Fruit fly (Drosophila melanogaster): ENCODE results near the gene lmgB.
A peak's percentile ranks its signal among the peaks of the same experiment; 100 is the strongest.

The lmgB gene

dm6 chr2L:8534515-8535295, 6.3 kb upstream of the lmgB start (continued):
- TF ChIP-seq CG1647 (GFP tag; optimal IDR thresholded peaks at IDR 0.05): peak; percentile 78
- peak; percentile 85 for TF ChIP-seq cg (GFP tag; optimal IDR thresholded peaks at IDR 0.05)
- peak; percentile 80 for TF ChIP-seq Bdp1 (GFP tag; optimal IDR thresholded peaks at IDR 0.05)
- TF ChIP-seq CG34376 (GFP tag; optimal IDR thresholded peaks at IDR 0.05): peak; percentile 88
- peak in 1 of 3 experiments; percentile 91 for TF ChIP-seq lola (GFP tag; optimal IDR thresholded peaks at IDR 0.05)
- peak; percentile 71 for TF ChIP-seq CG12236 (GFP tag; optimal IDR thresholded peaks at IDR 0.05)
- TF ChIP-seq knrl (GFP tag; IDR thresholded peaks at IDR 0.05; ENCODE audit: partially characterized antibody): peak; percentile 65; the same call in 1 of the 3 replicates
- no peak for TF ChIP-seq cad (GFP tag; optimal IDR thresholded peaks at IDR 0.05)
- TF ChIP-seq tio (GFP tag; optimal IDR thresholded peaks at IDR 0.05): peak; percentile 88
- peak; percentile 84 for TF ChIP-seq CG11456 (GFP tag; IDR thresholded peaks at IDR 0.05)
- peak; percentile 20 for TF ChIP-seq CG3995 (GFP tag; optimal IDR thresholded peaks at IDR 0.05)
- peak; percentile 65 for TF ChIP-seq CG2116 (GFP tag; optimal IDR thresholded peaks at IDR 0.05)
- peak; percentile 57 for TF ChIP-seq p53 (GFP tag; optimal IDR thresholded peaks at IDR 0.05)
- peak; percentile 96 for TF ChIP-seq Abd-B (GFP tag; optimal IDR thresholded peaks at IDR 0.05)
- TF ChIP-seq pum (GFP tag; optimal IDR thresholded peaks at IDR 0.05): peak; percentile 85
- TF ChIP-seq Ssrp (tag; optimal IDR thresholded peaks at IDR 0.05): peak; percentile 98
- TF ChIP-seq CG12219 (GFP tag; optimal IDR thresholded peaks at IDR 0.05): peak; percentile 97
- peak; percentile 97 for TF ChIP-seq gcm (GFP tag; optimal IDR thresholded peaks at IDR 0.05)
- peak; percentile 76 for TF ChIP-seq CG7556 (GFP tag; optimal IDR thresholded peaks at IDR 0.05)
- TF ChIP-seq fu2 (GFP tag; optimal IDR thresholded peaks at IDR 0.05): peak; percentile 7
- TF ChIP-seq Hsf (GFP tag; optimal IDR thresholded peaks at IDR 0.05): peak; percentile 90
- peak; percentile 92 for TF ChIP-seq nom (GFP tag; optimal IDR thresholded peaks at IDR 0.05)
- TF ChIP-seq pnt (GFP tag; optimal IDR thresholded peaks at IDR 0.05): peak; percentile 89
- peak; percentile 31; the same call in 2 of the 3 replicates for TF ChIP-seq CG34224 (GFP tag; IDR thresholded peaks at IDR 0.05; ENCODE audit: partially characterized antibody)
- TF ChIP-seq Myb (GFP tag; optimal IDR thresholded peaks at IDR 0.05): peak; percentile 28
- peak; percentile 83 for TF ChIP-seq CG8089 (GFP tag; optimal IDR thresholded peaks at IDR 0.05)
- peak; percentile 84 for TF ChIP-seq Atf3 (GFP tag; optimal IDR thresholded peaks at IDR 0.05)
- peak; percentile 88 for TF ChIP-seq BtbVII (GFP tag; optimal IDR thresholded peaks at IDR 0.05)
- peak; percentile 91 for TF ChIP-seq CG10147 (GFP tag; optimal IDR thresholded peaks at IDR 0.05)
- TF ChIP-seq CkIIα-i1 (GFP tag; IDR thresholded peaks at IDR 0.05): peak; percentile 65; the same call in 1 of the 2 replicates
- peak; percentile 86 for TF ChIP-seq CG10267 (tag; optimal IDR thresholded peaks at IDR 0.05)
- TF ChIP-seq CG10654 (GFP tag; optimal IDR thresholded peaks at IDR 0.05): peak; percentile 90
- peak; percentile 93 for TF ChIP-seq org-1 (GFP tag; optimal IDR thresholded peaks at IDR 0.05)
- TF ChIP-seq en (GFP tag; optimal IDR thresholded peaks at IDR 0.05): peak; percentile 81
- TF ChIP-seq CG7786 (GFP tag; optimal IDR thresholded peaks at IDR 0.05): peak; percentile 36
- peak; percentile 88 for TF ChIP-seq CG4617 (GFP tag; optimal IDR thresholded peaks at IDR 0.05; ENCODE audit: borderline replicate concordance)
- no peak for TF ChIP-seq CG15479 (GFP tag; optimal IDR thresholded peaks at IDR 0.05)
- peak; percentile 82 for TF ChIP-seq CG12155 (GFP tag; optimal IDR thresholded peaks at IDR 0.05)
- peak; percentile 86 for TF ChIP-seq CG1024 (GFP tag; IDR thresholded peaks at IDR 0.05)
- TF ChIP-seq CG17328 (GFP tag; IDR thresholded peaks at IDR 0.05): peak; percentile 96
- TF ChIP-seq Kr (GFP tag; optimal IDR thresholded peaks at IDR 0.05): no peak
- peak; percentile 95 for TF ChIP-seq peb (GFP tag; IDR thresholded peaks at IDR 0.05)
- peak in 1 of 2 experiments; percentile 97 for TF ChIP-seq Eip74EF (GFP tag; optimal IDR thresholded peaks at IDR 0.05)
- TF ChIP-seq CG12744 (GFP tag; optimal IDR thresholded peaks at IDR 0.05): peak; percentile 83
- peak; percentile 95 for TF ChIP-seq zfh1 (GFP tag; IDR thresholded peaks at IDR 0.05)
- TF ChIP-seq CG5245 (GFP tag; optimal IDR thresholded peaks at IDR 0.05): peak; percentile 93
- TF ChIP-seq Dbx (GFP tag; IDR thresholded peaks at IDR 0.05): peak; percentile 45
- peak; percentile 98 for TF ChIP-seq CG17359 (tag; optimal IDR thresholded peaks at IDR 0.05)
